Worm (Caenorhabditis elegans) whole organism, L3 larva: ENCODE results near the gene clec-172.

ENCODE experiments used
- ama-1 ChIP-seq: fragments of 150-350 bp; optimal IDR thresholded peaks from 2 replicates; lab custom pipeline; 2018
- ceh-16 ChIP-seq: sonication (generic microtip); optimal IDR thresholded peaks from 2 replicates; lab custom pipeline; 2017; ENCODE audit warnings: missing biosample characterization, missing genetic modification characterization
- ceh-82 ChIP-seq: fragments of 150-350 bp; optimal IDR thresholded peaks from 2 replicates; lab custom pipeline; 2014; ENCODE audit warnings: missing biosample characterization, missing genetic modification characterization
- elt-3 ChIP-seq, 3 experiments: fragments of 150-350 bp in 1 of 3; sonication (generic microtip) in 2 of 3; optimal IDR thresholded peaks; 2 replicates in 2 of 3; 4 replicates in 1 of 3; lab custom pipeline; 2014 to 2017; ENCODE audit warnings: missing biosample characterization in 3 of 3, missing genetic modification characterization in 3 of 3
- fkh-10 ChIP-seq: sonication (generic microtip); optimal IDR thresholded peaks from 2 replicates; lab custom pipeline; 2017; ENCODE audit warnings: missing biosample characterization, missing genetic modification reagents, missing genetic modification characterization
- nhr-28 ChIP-seq: fragments of 150-350 bp; optimal IDR thresholded peaks from 2 replicates; lab custom pipeline; 2014; ENCODE audit warnings: missing biosample characterization, missing genetic modification characterization
- pha-4 ChIP-seq: fragments of 150-350 bp; optimal IDR thresholded peaks from 2 replicates; lab custom pipeline; 2014; ENCODE audit warnings: missing biosample characterization, missing genetic modification reagents, missing genetic modification characterization
- pqm-1 ChIP-seq: fragments of 150-350 bp; optimal IDR thresholded peaks from 2 replicates; lab custom pipeline; 2017; ENCODE audit warnings: missing biosample characterization, missing genetic modification characterization, inconsistent platforms

DNA sequence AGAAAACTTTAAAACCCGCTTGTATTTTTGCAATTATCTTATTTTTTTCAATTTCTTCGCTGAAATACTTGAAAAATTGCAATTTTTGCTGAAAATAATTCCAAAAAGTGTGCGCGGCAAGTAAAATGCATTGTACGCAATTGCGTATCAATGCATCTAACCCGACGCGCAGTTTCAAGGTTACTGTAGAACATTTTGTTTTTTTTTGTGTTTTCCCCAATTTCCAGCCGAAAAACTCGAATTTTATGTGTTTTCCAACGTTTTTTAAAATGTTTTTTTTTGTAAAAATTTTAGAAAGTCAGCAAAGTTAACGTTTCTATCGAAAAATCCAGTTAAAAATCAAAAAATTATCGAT lies 19.8 kb downstream of the clec-172 start:
- TF ChIP-seq fkh-10 (GFP tag; lab: Kevin White, UChicago) (no peak), pha-4 (no peak), nhr-28 (tag; lab: Kevin White, UChicago) (no peak), ceh-16 (tag; lab: Kevin White, UChicago) (no peak), ceh-82 (tag; lab: Kevin White, UChicago) (no peak), elt-3 (tag; optimal IDR thresholded peaks at IDR 0.05; lab: Kevin White, UChicago) (no peak), ama-1 (lab: Kevin White, UChicago) (no peak), pqm-1 (tag; lab: Kevin White, UChicago) (no peak)
